Fruit fly (Drosophila melanogaster) whole organism, embryonic: ENCODE data around the gene Fam92.

ENCODE experiments used
- Abd-B ChIP-seq: fragments of 200-800 bp; sonication (Bioruptor generic); optimal IDR thresholded peaks from 2 replicates; lab custom pipeline; 2018; ENCODE audit warnings: missing biosample characterization, mild to moderate bottlenecking, missing genetic modification characterization, moderate library complexity
- Ada2b ChIP-seq: fragments of 200-800 bp; sonication (Bioruptor generic); IDR thresholded peaks from 2 replicates; pipeline ENCODE4 v1.3.6; 2022; ENCODE audit warnings: missing biosample characterization, missing genetic modification characterization
- B-H1 ChIP-seq: fragments of 200-800 bp; sonication (Bioruptor generic); IDR thresholded peaks from 3 replicates; pipeline ENCODE4 v1.3.6; 2022; ENCODE audit warnings: missing biosample characterization, missing genetic modification characterization
- CG10321 ChIP-seq: fragments of 200-800 bp; sonication (Bioruptor generic); IDR thresholded peaks from 2 replicates; pipeline ENCODE4 v1.3.6; 2022; ENCODE audit warnings: missing biosample characterization, missing genetic modification characterization
- CG13123 ChIP-seq: fragments of 200-800 bp; sonication (Bioruptor generic); optimal IDR thresholded peaks from 2 replicates; lab custom pipeline; 2016; ENCODE audit warnings: missing biosample characterization, missing genetic modification characterization
- CG14965 ChIP-seq: fragments of 200-800 bp; sonication (Bioruptor generic); optimal IDR thresholded peaks from 2 replicates; lab custom pipeline; 2016; ENCODE audit warnings: missing biosample characterization, missing genetic modification characterization, borderline replicate concordance
- CG15073 ChIP-seq: fragments of 200-800 bp; sonication (Bioruptor generic); optimal IDR thresholded peaks from 2 replicates; lab custom pipeline; 2016; ENCODE audit warnings: missing biosample characterization, missing genetic modification characterization
- CG16863 ChIP-seq: fragments of 200-800 bp; sonication (Bioruptor generic); optimal IDR thresholded peaks from 3 replicates; lab custom pipeline; 2016; ENCODE audit warnings: missing biosample characterization, missing genetic modification characterization
- CG17361 ChIP-seq: fragments of 200-800 bp; sonication (Bioruptor generic); IDR thresholded peaks from 3 replicates; pipeline ENCODE4 v1.3.6; 2022; ENCODE audit warnings: missing biosample characterization, missing genetic modification characterization
- CG18262 ChIP-seq: fragments of 200-800 bp; optimal IDR thresholded peaks from 3 replicates; lab custom pipeline; 2019; ENCODE audit warnings: missing biosample characterization, mild to moderate bottlenecking, missing genetic modification characterization, moderate library complexity
- CG18599 ChIP-seq: fragments of 200-800 bp; sonication (Bioruptor generic); optimal IDR thresholded peaks from 3 replicates; lab custom pipeline; 2017; ENCODE audit warnings: missing biosample characterization, missing genetic modification characterization, mild to moderate bottlenecking, moderate library complexity, missing genetic modification reagents
- CG18619 ChIP-seq: fragments of 200-800 bp; sonication (Bioruptor generic); optimal IDR thresholded peaks from 3 replicates; lab custom pipeline; 2017; ENCODE audit warnings: missing biosample characterization, mild to moderate bottlenecking, missing genetic modification characterization
- CG18764 ChIP-seq: fragments of 200-800 bp; sonication (Bioruptor generic); optimal IDR thresholded peaks from 3 replicates; lab custom pipeline; 2016; ENCODE audit warnings: missing biosample characterization, missing genetic modification characterization
- CG2202 ChIP-seq: fragments of 200-800 bp; sonication (Bioruptor generic); optimal IDR thresholded peaks from 2 replicates; lab custom pipeline; 2018; ENCODE audit warnings: missing biosample characterization, mild to moderate bottlenecking, missing genetic modification characterization
- CG32532 ChIP-seq: fragments of 200-800 bp; sonication (Bioruptor generic); IDR thresholded peaks from 2 replicates; pipeline ENCODE4 v1.3.6; 2022; ENCODE audit warnings: missing biosample characterization, missing genetic modification characterization
- CG6254 ChIP-seq: fragments of 200-800 bp; sonication (Bioruptor generic); optimal IDR thresholded peaks from 3 replicates; lab custom pipeline; 2017; ENCODE audit warnings: mild to moderate bottlenecking, missing biosample characterization, missing genetic modification reagents, missing genetic modification characterization
- CG6813 ChIP-seq: fragments of 200-800 bp; sonication (Bioruptor generic); optimal IDR thresholded peaks from 2 replicates; lab custom pipeline; 2017; ENCODE audit warnings: missing biosample characterization, missing genetic modification characterization, mild to moderate bottlenecking, moderate library complexity, missing genetic modification reagents
- CG7372 ChIP-seq: fragments of 200-800 bp; sonication (Bioruptor generic); IDR thresholded peaks from 2 replicates; pipeline ENCODE4 v1.3.6; 2022; ENCODE audit warnings: missing biosample characterization, missing genetic modification characterization
- CHES-1-like ChIP-seq: fragments of 200-800 bp; sonication (Bioruptor generic); optimal IDR thresholded peaks from 2 replicates; lab custom pipeline; 2016; ENCODE audit warnings: missing biosample characterization, missing genetic modification characterization
- Elba2 ChIP-seq: fragments of 200-800 bp; sonication (Bioruptor generic); optimal IDR thresholded peaks from 3 replicates; lab custom pipeline; 2016; ENCODE audit warnings: missing biosample characterization, missing genetic modification characterization
- HHEX ChIP-seq: fragments of 200-800 bp; sonication (Bioruptor generic); optimal IDR thresholded peaks from 3 replicates; lab custom pipeline; 2017; ENCODE audit warnings: missing biosample characterization, mild to moderate bottlenecking, missing genetic modification characterization, missing genetic modification reagents
- HLHmδ ChIP-seq: fragments of 200-800 bp; sonication (Bioruptor generic); optimal IDR thresholded peaks from 2 replicates; lab custom pipeline; 2018; ENCODE audit warnings: missing biosample characterization, mild to moderate bottlenecking, missing genetic modification characterization, moderate library complexity
- Hey ChIP-seq: fragments of 200-800 bp; sonication (Bioruptor generic); optimal IDR thresholded peaks from 3 replicates; lab custom pipeline; 2018; ENCODE audit warnings: missing biosample characterization, mild to moderate bottlenecking, missing genetic modification characterization
- Hmr ChIP-seq: fragments of 200-800 bp; sonication (Bioruptor generic); optimal IDR thresholded peaks from 3 replicates; lab custom pipeline; 2017; ENCODE audit warnings: mild to moderate bottlenecking, missing biosample characterization, missing genetic modification reagents, missing genetic modification characterization
- MBD-R2 ChIP-seq: fragments of 200-800 bp; sonication (Bioruptor generic); IDR thresholded peaks from 2 replicates; pipeline ENCODE4 v1.3.6; 2022; ENCODE audit warnings: missing biosample characterization, missing genetic modification characterization
- MESR4 ChIP-seq: fragments of 200-800 bp; sonication (Bioruptor generic); optimal IDR thresholded peaks from 2 replicates; lab custom pipeline; 2018; ENCODE audit warnings: missing biosample characterization, mild to moderate bottlenecking, missing genetic modification characterization, moderate library complexity
- Pdp1 ChIP-seq, 2 experiments: fragments of 200-800 bp; sonication (Bioruptor generic); optimal IDR thresholded peaks; 3 replicates each; lab custom pipeline; 2016; ENCODE audit warnings: missing biosample characterization in 2 of 2, missing genetic modification characterization in 2 of 2, mild to moderate bottlenecking in 1 of 2, moderate library complexity in 1 of 2
- Sox100B ChIP-seq: fragments of 200-800 bp; sonication (Bioruptor generic); optimal IDR thresholded peaks from 3 replicates; lab custom pipeline; 2018; ENCODE audit warnings: missing biosample characterization, mild to moderate bottlenecking, missing genetic modification characterization
- Sox102F ChIP-seq: fragments of 200-800 bp; sonication (Bioruptor generic); optimal IDR thresholded peaks from 2 replicates; lab custom pipeline; 2018; ENCODE audit warnings: missing biosample characterization, mild to moderate bottlenecking, missing genetic modification characterization, moderate library complexity
- Ssrp ChIP-seq: fragments of 200-800 bp; sonication (Bioruptor generic); optimal IDR thresholded peaks from 2 replicates; lab custom pipeline; 2018; ENCODE audit warnings: missing biosample characterization, mild to moderate bottlenecking, missing genetic modification characterization, moderate library complexity
- Xbp1 ChIP-seq: fragments of 200-800 bp; sonication (Bioruptor generic); optimal IDR thresholded peaks from 3 replicates; lab custom pipeline; 2016; ENCODE audit warnings: missing biosample characterization, mild to moderate bottlenecking, missing genetic modification characterization
- bab2 ChIP-seq: fragments of 200-800 bp; sonication (Bioruptor generic); optimal IDR thresholded peaks from 2 replicates; lab custom pipeline; 2016; ENCODE audit warnings: missing biosample characterization, missing genetic modification characterization
- bcd ChIP-seq: fragments of 200-800 bp; sonication (Bioruptor generic); optimal IDR thresholded peaks from 2 replicates; lab custom pipeline; 2017; ENCODE audit warnings: missing biosample characterization, mild to moderate bottlenecking, missing genetic modification characterization
- cad ChIP-seq: fragments of >200 bp; optimal IDR thresholded peaks from 2 replicates; lab custom pipeline; 2017; ENCODE audit warnings: missing biosample characterization, missing genetic modification characterization
- chinmo ChIP-seq: fragments of 200-800 bp; sonication (Bioruptor generic); IDR thresholded peaks from 4 replicates; pipeline ENCODE4 v1.3.6; 2022; ENCODE audit warnings: missing biosample characterization, missing genetic modification characterization; ENCODE audit not compliant: partially characterized antibody
- ci ChIP-seq: fragments of 200-800 bp; sonication (Bioruptor generic); IDR thresholded peaks from 3 replicates; pipeline ENCODE4 v1.3.6; 2022; ENCODE audit warnings: missing biosample characterization, missing genetic modification characterization
- dmrt99B ChIP-seq: fragments of 200-800 bp; sonication (Bioruptor generic); optimal IDR thresholded peaks from 2 replicates; lab custom pipeline; 2018; ENCODE audit warnings: missing biosample characterization, mild to moderate bottlenecking, missing genetic modification characterization, moderate library complexity
- gcm ChIP-seq: fragments of 200-800 bp; sonication (Bioruptor generic); optimal IDR thresholded peaks from 2 replicates; lab custom pipeline; 2019; ENCODE audit warnings: missing biosample characterization, mild to moderate bottlenecking, missing genetic modification characterization, moderate library complexity
- gem ChIP-seq: fragments of 200-800 bp; sonication (Bioruptor generic); optimal IDR thresholded peaks from 2 replicates; lab custom pipeline; 2019; ENCODE audit warnings: missing biosample characterization, mild to moderate bottlenecking, missing genetic modification characterization, moderate library complexity
- her ChIP-seq: fragments of 200-800 bp; sonication (Bioruptor generic); optimal IDR thresholded peaks from 2 replicates; lab custom pipeline; 2016; ENCODE audit warnings: missing biosample characterization, missing genetic modification characterization
- hkb ChIP-seq, 2 experiments: fragments of 200-800 bp in 1 of 2; fragments of >200 bp in 1 of 2; sonication (Bioruptor generic) in 1 of 2; IDR thresholded peaks in 1 of 2; optimal IDR thresholded peaks in 1 of 2; 2 replicates each; pipeline versions ENCODE4 v1.3.6 to Lab custom; 2017 to 2022; ENCODE audit warnings: missing biosample characterization in 1 of 2, missing genetic modification characterization in 1 of 2
- lab ChIP-seq: fragments of 200-800 bp; sonication (Bioruptor generic); optimal IDR thresholded peaks from 3 replicates; lab custom pipeline; 2017; ENCODE audit warnings: missing biosample characterization, missing genetic modification characterization, mild to moderate bottlenecking, moderate library complexity, missing genetic modification reagents
- row ChIP-seq: fragments of 200-800 bp; sonication (Bioruptor generic); IDR thresholded peaks from 3 replicates; pipeline ENCODE4 v1.3.6; 2022; ENCODE audit warnings: missing biosample characterization, missing genetic modification characterization
- sob ChIP-seq: fragments of 200-800 bp; sonication (Bioruptor generic); IDR thresholded peaks from 2 replicates; pipeline ENCODE4 v1.3.6; 2022; ENCODE audit warnings: missing biosample characterization, missing genetic modification characterization
- sqz ChIP-seq: fragments of 200-800 bp; sonication (Bioruptor generic); optimal IDR thresholded peaks from 3 replicates; lab custom pipeline; 2018; ENCODE audit warnings: missing biosample characterization, mild to moderate bottlenecking, missing genetic modification characterization
- stc ChIP-seq: fragments of 200-800 bp; sonication (Bioruptor generic); IDR thresholded peaks from 2 replicates; pipeline ENCODE4 v1.3.6; 2022; ENCODE audit warnings: missing biosample characterization, missing genetic modification characterization
- tgo ChIP-seq: fragments of 200-800 bp; sonication (Bioruptor generic); IDR thresholded peaks from 3 replicates; pipeline ENCODE4 v1.3.6; 2022; ENCODE audit warnings: missing biosample characterization, missing genetic modification characterization
- tna ChIP-seq: fragments of 200-800 bp; sonication (Bioruptor generic); IDR thresholded peaks from 2 replicates; pipeline ENCODE4 v1.3.6; 2022; ENCODE audit warnings: missing biosample characterization, missing genetic modification characterization; ENCODE audit not compliant: partially characterized antibody

Gene Fam92

DNA sequence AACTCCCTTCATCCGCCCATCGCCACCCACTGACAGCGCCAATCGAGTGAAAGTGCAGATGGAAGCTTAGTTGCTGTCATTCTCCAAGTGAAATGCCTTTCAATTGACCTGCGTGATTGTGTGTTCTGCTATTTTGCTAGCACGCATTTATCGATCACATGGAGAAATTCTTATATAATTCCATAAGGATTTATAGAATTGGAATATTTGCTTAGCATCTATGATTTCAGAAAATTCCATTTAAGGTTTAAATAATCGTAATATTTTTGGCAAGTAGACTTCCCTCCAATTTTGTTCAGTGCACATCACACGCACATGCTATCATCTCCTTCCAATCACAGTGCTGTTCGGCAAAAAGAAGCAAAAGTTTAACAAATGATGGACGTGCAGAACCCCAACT is 10.8 kb upstream of the Fam92 start (continued):
- TF ChIP-seq dmrt99B (tag; lab: Kevin White, UChicago) (peak; percentile 29), tna (GFP tag; lab: Robert Waterston, UW) (no peak), Ada2b (GFP tag; lab: Robert Waterston, UW) (peak; percentile 29; the same call in 1 of the 2 replicates), Pdp1 (GFP tag; optimal IDR thresholded peaks at IDR 0.05; lab: Kevin White, UChicago) (peak in 1 of 2 experiments; percentile 23), lab (GFP tag; lab: Kevin White, UChicago) (peak; percentile 31), Abd-B (GFP tag; lab: Kevin White, UChicago) (no peak), Xbp1 (GFP tag; lab: Kevin White, UChicago) (no peak), hkb (optimal IDR thresholded peaks at IDR 0.05; lab: Kevin White, UChicago) (no peak), hkb (GFP tag; IDR thresholded peaks at IDR 0.05; lab: Robert Waterston, UW) (0 out of 2 replicates have a peak, but pooled peaks have one; percentile 13), CG6813 (GFP tag; lab: Kevin White, UChicago) (no peak), gem (tag; lab: Kevin White, UChicago) (peak; percentile 43), chinmo (GFP tag; lab: Robert Waterston, UW) (no peak), CG18764 (GFP tag; lab: Kevin White, UChicago) (no peak), gcm (no peak), ci (GFP tag; lab: Robert Waterston, UW) (0 out of 3 replicates have a peak, but pooled peaks have one; percentile 14), Sox102F (peak; percentile 24), CG18599 (GFP tag; lab: Kevin White, UChicago) (peak; percentile 41)

DNA sequence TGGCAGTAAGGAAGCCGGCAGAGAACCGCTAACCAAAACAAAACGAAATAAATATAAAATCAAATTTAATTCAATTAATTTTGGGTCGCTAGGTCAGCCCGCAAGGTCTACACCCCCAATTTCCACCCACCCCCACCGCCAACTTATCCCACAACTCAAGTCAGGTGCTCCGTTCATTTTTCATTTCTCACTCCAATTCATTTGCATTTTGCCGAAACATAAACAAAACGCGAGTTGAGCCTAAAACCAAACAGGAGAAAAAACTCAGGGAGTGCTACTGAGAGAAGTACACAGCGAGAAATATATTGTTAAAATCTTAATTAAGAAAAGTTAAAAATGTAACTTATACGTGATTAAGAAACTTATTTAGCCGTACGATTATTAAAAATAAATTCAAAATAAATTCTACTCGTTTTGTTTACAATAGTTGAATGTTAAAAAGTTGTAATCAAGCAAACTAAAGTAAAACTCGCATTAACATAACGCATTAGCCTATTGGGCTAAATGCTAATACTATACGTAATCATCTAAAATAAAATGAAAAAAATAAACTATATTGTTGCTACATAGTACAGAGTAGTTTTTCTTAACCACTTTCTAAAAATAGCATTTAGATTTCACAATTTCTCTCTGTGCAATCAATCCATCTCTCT is 9.1 kb upstream of the Fam92 start:
- TF ChIP-seq Elba2, result no peak
- peak; percentile 42 for TF ChIP-seq Sox100B
- TF ChIP-seq Hmr (GFP tag; lab: Kevin White, UChicago), result peak; percentile 17
- no peak for TF ChIP-seq CG16863 (GFP tag; lab: Kevin White, UChicago)
- TF ChIP-seq Hey (tag; lab: Kevin White, UChicago), result no peak
- no peak for TF ChIP-seq cad (GFP tag; lab: Kevin White, UChicago)
- TF ChIP-seq CG18619 (GFP tag; lab: Kevin White, UChicago), result no peak
- TF ChIP-seq row (GFP tag; lab: Robert Waterston, UW), result peak; percentile 37; the same call in 1 of the 3 replicates
- no peak for TF ChIP-seq CG10321 (GFP tag; lab: Robert Waterston, UW)
- TF ChIP-seq CG6254 (GFP tag; lab: Kevin White, UChicago), result no peak
- peak; percentile 63 for TF ChIP-seq CG18262 (tag; lab: Kevin White, UChicago)
- TF ChIP-seq CG32532 (GFP tag; lab: Robert Waterston, UW), result no peak; the same call in 1 of the 2 replicates
- TF ChIP-seq tgo, result no peak
- peak; percentile 13 for TF ChIP-seq bcd (GFP tag; lab: Kevin White, UChicago)
- TF ChIP-seq Ssrp, result no peak
- no peak for TF ChIP-seq CG14965 (GFP tag; lab: Kevin White, UChicago)
- no peak for TF ChIP-seq HLHmδ (GFP tag; lab: Kevin White, UChicago)
- TF ChIP-seq CG13123 (GFP tag; lab: Kevin White, UChicago), result no peak
- TF ChIP-seq CG17361 (GFP tag; lab: Robert Waterston, UW), result peak; percentile 72; the same call in 2 of the 3 replicates
- no peak for TF ChIP-seq sqz
- no peak for TF ChIP-seq MBD-R2 (GFP tag; lab: Robert Waterston, UW)
- no peak for TF ChIP-seq CG2202 (tag; lab: Kevin White, UChicago)
- no peak for TF ChIP-seq HHEX (GFP tag; lab: Kevin White, UChicago)
- TF ChIP-seq CG15073, result no peak
- TF ChIP-seq her (GFP tag; lab: Kevin White, UChicago), result no peak
- no peak for TF ChIP-seq CHES-1-like (GFP tag; lab: Kevin White, UChicago)
- TF ChIP-seq stc (GFP tag; lab: Robert Waterston, UW), result no peak
- TF ChIP-seq CG7372 (GFP tag; lab: Robert Waterston, UW), result no peak
- no peak for TF ChIP-seq bab2 (GFP tag; lab: Kevin White, UChicago)
- TF ChIP-seq MESR4, result no peak
- TF ChIP-seq sob (GFP tag; lab: Robert Waterston, UW), result no peak
- TF ChIP-seq B-H1, result no peak
